Fruit fly (Drosophila melanogaster): Measurements from ENCODE around the gene Meics.
A peak's percentile ranks its signal among the peaks of the same experiment; 100 is the strongest.

Gene Meics

DNA sequence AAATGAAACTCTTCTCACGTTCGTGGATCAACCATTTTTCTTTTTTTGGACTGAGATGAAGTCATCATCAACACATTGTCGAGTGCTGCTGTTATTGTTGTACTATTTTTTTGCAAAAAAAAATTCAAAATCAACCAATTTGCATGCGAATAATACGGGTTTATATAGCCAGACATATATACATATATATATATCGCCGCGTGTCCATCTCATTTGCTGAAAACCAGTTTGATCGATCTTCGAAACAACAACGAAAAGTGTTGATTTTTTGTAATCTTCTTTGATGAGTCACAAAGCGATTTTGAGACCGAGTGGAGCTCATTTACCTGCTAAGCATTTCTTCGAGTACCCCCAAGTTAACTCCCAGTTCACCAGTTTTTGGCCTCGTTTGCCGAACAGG is 18.5 kb downstream of the Meics start:
- no peak for TF ChIP-seq gcm2 (GFP tag; optimal IDR thresholded peaks at IDR 0.05)
- no peak for TF ChIP-seq scrt (GFP tag; optimal IDR thresholded peaks at IDR 0.05)
- TF ChIP-seq CG3407 (GFP tag; optimal IDR thresholded peaks at IDR 0.05), result no peak
- TF ChIP-seq disco-r (GFP tag; optimal IDR thresholded peaks at IDR 0.05), result no peak
- no peak for TF ChIP-seq CG8944 (GFP tag; optimal IDR thresholded peaks at IDR 0.05)
- no peak for TF ChIP-seq cas (GFP tag; IDR thresholded peaks at IDR 0.05)
- TF ChIP-seq CG34376 (GFP tag; optimal IDR thresholded peaks at IDR 0.05), result no peak
- peak; percentile 17 for TF ChIP-seq lbe (GFP tag; optimal IDR thresholded peaks at IDR 0.05)
- TF ChIP-seq dmrt11E (tag; optimal IDR thresholded peaks at IDR 0.05), result no peak
- no peak for TF ChIP-seq sc (optimal IDR thresholded peaks at IDR 0.05)
- no peak for TF ChIP-seq sc (GFP tag; optimal IDR thresholded peaks at IDR 0.05)
- no peak for TF ChIP-seq CoRest (tag; optimal IDR thresholded peaks at IDR 0.05)
- TF ChIP-seq CG7357 (GFP tag; IDR thresholded peaks at IDR 0.05), result no peak
- no peak for TF ChIP-seq her (GFP tag; optimal IDR thresholded peaks at IDR 0.05)
- TF ChIP-seq chn (GFP tag; optimal IDR thresholded peaks at IDR 0.05), result no peak
- peak; percentile 64; the same call in 1 of the 4 replicates for TF ChIP-seq chinmo (GFP tag; IDR thresholded peaks at IDR 0.05; ENCODE audit: partially characterized antibody)
- no peak for TF ChIP-seq hkb (optimal IDR thresholded peaks at IDR 0.05)
- TF ChIP-seq hkb (GFP tag; IDR thresholded peaks at IDR 0.05), result no peak
- no peak for TF ChIP-seq Pdp1 (GFP tag; optimal IDR thresholded peaks at IDR 0.05)
- TF ChIP-seq CG11504 (tag; optimal IDR thresholded peaks at IDR 0.05), result no peak
- no peak for TF ChIP-seq hb (GFP tag; IDR thresholded peaks at IDR 0.05; ENCODE audit: partially characterized antibody)
- no peak for TF ChIP-seq CG18599 (GFP tag; optimal IDR thresholded peaks at IDR 0.05)
- no peak for TF ChIP-seq pnt (GFP tag; optimal IDR thresholded peaks at IDR 0.05)
- TF ChIP-seq ab (GFP tag; optimal IDR thresholded peaks at IDR 0.05), result no peak
- TF ChIP-seq Abd-B (GFP tag; optimal IDR thresholded peaks at IDR 0.05), result no peak
- no peak for TF ChIP-seq Oaz (GFP tag; IDR thresholded peaks at IDR 0.05)
- TF ChIP-seq HLH3B (GFP tag; IDR thresholded peaks at IDR 0.05), result no peak
- no peak for TF ChIP-seq CG15011 (GFP tag; optimal IDR thresholded peaks at IDR 0.05)
- peak in 1 of 2 experiments; percentile 13 for TF ChIP-seq eve (GFP tag; optimal IDR thresholded peaks at IDR 0.05)

DNA sequence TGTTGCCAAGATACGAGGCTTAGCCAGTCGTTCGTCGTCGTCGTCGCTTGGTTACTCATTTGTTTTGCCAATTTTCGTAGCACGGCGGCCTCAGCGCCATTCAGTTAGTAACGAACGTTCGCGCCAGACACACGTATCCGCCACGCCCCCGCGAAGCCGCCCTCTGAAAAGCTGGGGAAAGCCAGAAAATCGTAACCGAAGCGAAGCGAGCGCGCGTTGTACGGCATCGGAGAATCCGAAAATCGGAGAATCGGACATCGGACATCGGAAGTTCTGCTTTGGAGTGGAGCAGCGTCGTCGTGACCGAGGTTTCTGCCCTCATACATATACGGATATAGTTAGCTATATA is 25.4 kb downstream of the Meics start, which contains the start of gene CG32137:
TSS of gene CG32137 (plus strand) at position 100 of the 349 bp plus-strand sequence.
- 0 out of 3 replicates have a peak, but pooled peaks have one; percentile 47 for TF ChIP-seq CG6791 (GFP tag; IDR thresholded peaks at IDR 0.05; ENCODE audit: partially characterized antibody)
- TF ChIP-seq CG4360 (GFP tag; IDR thresholded peaks at IDR 0.05), result peak; percentile 58; the same call in 1 of the 2 replicates
- no peak for TF ChIP-seq run (tag; optimal IDR thresholded peaks at IDR 0.05)
- TF ChIP-seq zen2 (GFP tag; IDR thresholded peaks at IDR 0.05; ENCODE audit: partially characterized antibody), result peak; percentile 68; the same call in 2 of the 3 replicates
- peak; percentile 61; the same call in 2 of the 3 replicates for TF ChIP-seq Opbp (GFP tag; IDR thresholded peaks at IDR 0.05; ENCODE audit: partially characterized antibody)
- TF ChIP-seq CG14014 (GFP tag; IDR thresholded peaks at IDR 0.05), result no peak
- TF ChIP-seq HLH4C (GFP tag; IDR thresholded peaks at IDR 0.05; ENCODE audit: partially characterized antibody), result peak; percentile 36; the same call in 1 of the 3 replicates
- TF ChIP-seq hbn (GFP tag; IDR thresholded peaks at IDR 0.05; ENCODE audit: partially characterized antibody), result 0 out of 2 replicates have a peak, but pooled peaks have one; percentile 26
- no peak for TF ChIP-seq sug (tag; optimal IDR thresholded peaks at IDR 0.05)
- no peak for TF ChIP-seq stc (GFP tag; IDR thresholded peaks at IDR 0.05)
- 0 out of 2 replicates have a peak, but pooled peaks have one; percentile 47 for TF ChIP-seq tna (GFP tag; IDR thresholded peaks at IDR 0.05; ENCODE audit: partially characterized antibody)
- TF ChIP-seq bbx (GFP tag; IDR thresholded peaks at IDR 0.05; ENCODE audit: partially characterized antibody), result peak; percentile 68
- 0 out of 3 replicates have a peak, but pooled peaks have one; percentile 34 for TF ChIP-seq CG16813 (GFP tag; IDR thresholded peaks at IDR 0.05; ENCODE audit: partially characterized antibody)
- peak; percentile 10 for TF ChIP-seq B-H2 (GFP tag; optimal IDR thresholded peaks at IDR 0.05)
- no peak for TF ChIP-seq Hr51 (GFP tag; optimal IDR thresholded peaks at IDR 0.05)
- TF ChIP-seq ci (GFP tag; IDR thresholded peaks at IDR 0.05), result peak; percentile 39; the same call in 2 of the 3 replicates
- TF ChIP-seq kay (GFP tag; optimal IDR thresholded peaks at IDR 0.05), result peak; percentile 43
- TF ChIP-seq pros (GFP tag; optimal IDR thresholded peaks at IDR 0.05), result no peak
- TF ChIP-seq sob (GFP tag; IDR thresholded peaks at IDR 0.05), result 0 out of 2 replicates have a peak, but pooled peaks have one; percentile 5
- TF ChIP-seq Adf1 (GFP tag; IDR thresholded peaks at IDR 0.05), result peak; percentile 79
- no peak for TF ChIP-seq emc (GFP tag; optimal IDR thresholded peaks at IDR 0.05)
- no peak; the same call in 1 of the 2 replicates for TF ChIP-seq cas (GFP tag; IDR thresholded peaks at IDR 0.05)
- TF ChIP-seq chinmo (GFP tag; IDR thresholded peaks at IDR 0.05; ENCODE audit: partially characterized antibody), result peak; percentile 96; the same call in 3 of the 4 replicates

All from whole organism, embryonic.